Fruit fly (Drosophila melanogaster): ENCODE measurements around the gene cu.

DNA sequence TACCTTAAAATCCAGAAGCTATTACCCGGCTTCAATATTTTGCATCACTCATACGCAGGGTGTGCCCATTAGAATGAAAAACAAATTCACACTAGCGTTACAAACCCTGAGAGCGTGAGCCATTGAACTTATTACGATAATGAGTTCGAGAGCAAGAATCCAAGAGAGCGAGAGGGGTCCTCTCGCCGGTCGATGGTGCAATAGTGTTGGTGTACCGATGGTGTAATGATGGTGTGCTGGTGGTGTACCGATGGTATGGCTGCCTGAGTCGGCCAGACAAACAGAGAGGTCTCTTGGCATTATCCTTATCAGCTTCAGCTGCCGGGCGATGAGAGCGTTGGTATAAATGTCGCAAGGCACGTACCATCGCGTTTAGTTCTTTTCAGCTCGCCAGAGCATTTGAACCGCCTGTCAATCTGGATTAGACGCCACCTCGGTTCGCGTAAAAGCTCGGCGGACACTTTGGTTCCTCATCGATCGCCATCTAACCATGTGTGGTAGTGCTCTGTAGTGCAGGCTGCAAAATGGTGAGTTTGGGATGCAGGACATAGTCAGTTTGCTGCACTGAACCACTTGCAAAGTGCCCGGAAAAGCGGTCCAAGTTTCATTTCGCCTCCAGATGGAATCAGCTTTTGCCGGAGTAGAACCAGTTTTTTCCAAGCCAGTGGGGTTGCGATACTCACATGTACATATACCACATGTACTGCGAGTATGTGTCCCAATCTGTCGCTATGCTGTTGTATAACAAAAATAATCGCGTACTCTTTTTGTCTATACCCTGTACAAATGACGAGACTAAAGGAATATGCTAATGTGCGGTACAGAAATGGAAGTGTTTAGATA, 2.9 kb downstream of the cu start:
- TF ChIP-seq CTCF (optimal IDR thresholded peaks at IDR 0.05) (no peak), CG8478 (optimal IDR thresholded peaks at IDR 0.05) (no peak)

Measured in S2 (cell line).